Fruit fly (Drosophila melanogaster): Measurements from ENCODE around the gene Hipk.

Gene Hipk

dm6 chr3L:542863-543635, at the start of gene Hipk, which contains the start of gene Cypl:
Hipk (plus strand) TSS chr3L:543060.
Cypl (minus strand) TSS chr3L:542931.
- TF ChIP-seq insv (optimal IDR thresholded peaks at IDR 0.05) (no peak), ttk (optimal IDR thresholded peaks at IDR 0.05) (no peak), Sin3A (optimal IDR thresholded peaks at IDR 0.05) (no peak), psq (optimal IDR thresholded peaks at IDR 0.05) (no peak), h (optimal IDR thresholded peaks at IDR 0.05) (no peak), Myc (optimal IDR thresholded peaks at IDR 0.05) (no peak)

- TF ChIP-seq h (optimal IDR thresholded peaks at IDR 0.05) = no peak
- no peak for TF ChIP-seq Myc (optimal IDR thresholded peaks at IDR 0.05)
- TF ChIP-seq psq (optimal IDR thresholded peaks at IDR 0.05) = no peak
- TF ChIP-seq ttk (optimal IDR thresholded peaks at IDR 0.05) = no peak
- TF ChIP-seq insv (optimal IDR thresholded peaks at IDR 0.05) = no peak
- no peak for TF ChIP-seq Sin3A (optimal IDR thresholded peaks at IDR 0.05)
Observed at dm6 chr3L:500351-501015, 42.4 kb upstream of the Hipk start, which contains the start of the genes CG34267 and CG34268. CG34267 (minus strand) TSS chr3L:500451. CG34268 (plus strand) TSS chr3L:500965.

dm6 chr3L:505782-506408, 37.0 kb upstream of the Hipk start:
- TF ChIP-seq psq (optimal IDR thresholded peaks at IDR 0.05) = no peak
- TF ChIP-seq insv (optimal IDR thresholded peaks at IDR 0.05) = no peak
- no peak for TF ChIP-seq ttk (optimal IDR thresholded peaks at IDR 0.05)
- no peak for TF ChIP-seq Sin3A (optimal IDR thresholded peaks at IDR 0.05)
- TF ChIP-seq Myc (optimal IDR thresholded peaks at IDR 0.05) = no peak
- TF ChIP-seq h (optimal IDR thresholded peaks at IDR 0.05) = no peak

dm6 chr3L:507576-508322, 35.1 kb upstream of the Hipk start:
- TF ChIP-seq psq (optimal IDR thresholded peaks at IDR 0.05) = no peak
- no peak for TF ChIP-seq Sin3A (optimal IDR thresholded peaks at IDR 0.05)
- TF ChIP-seq h (optimal IDR thresholded peaks at IDR 0.05) = no peak
- no peak for TF ChIP-seq Myc (optimal IDR thresholded peaks at IDR 0.05)
- TF ChIP-seq insv (optimal IDR thresholded peaks at IDR 0.05) = no peak
- TF ChIP-seq ttk (optimal IDR thresholded peaks at IDR 0.05) = no peak

- TF ChIP-seq Myc (optimal IDR thresholded peaks at IDR 0.05) (no peak), insv (optimal IDR thresholded peaks at IDR 0.05) (no peak), ttk (optimal IDR thresholded peaks at IDR 0.05) (no peak), Sin3A (optimal IDR thresholded peaks at IDR 0.05) (no peak), psq (optimal IDR thresholded peaks at IDR 0.05) (no peak), h (optimal IDR thresholded peaks at IDR 0.05) (no peak)
Observed at dm6 chr3L:510823-511227, 32.0 kb upstream of the Hipk start.

dm6 chr3L:511755-512209, 31.1 kb upstream of the Hipk start:
- TF ChIP-seq Myc (optimal IDR thresholded peaks at IDR 0.05) (no peak), psq (optimal IDR thresholded peaks at IDR 0.05) (no peak), h (optimal IDR thresholded peaks at IDR 0.05) (no peak)

- TF ChIP-seq h (optimal IDR thresholded peaks at IDR 0.05) (no peak), psq (optimal IDR thresholded peaks at IDR 0.05) (no peak)
Observed at dm6 chr3L:513656-514055, 29.2 kb upstream of the Hipk start.

dm6 chr3L:515614-516013, 27.2 kb upstream of the Hipk start:
- TF ChIP-seq Sin3A (optimal IDR thresholded peaks at IDR 0.05) (no peak), Myc (optimal IDR thresholded peaks at IDR 0.05) (no peak), h (optimal IDR thresholded peaks at IDR 0.05) (no peak), psq (optimal IDR thresholded peaks at IDR 0.05) (no peak)

dm6 chr3L:516544-516943, 26.3 kb upstream of the Hipk start:
- no peak for TF ChIP-seq h (optimal IDR thresholded peaks at IDR 0.05)
- no peak for TF ChIP-seq Myc (optimal IDR thresholded peaks at IDR 0.05)
- no peak for TF ChIP-seq ttk (optimal IDR thresholded peaks at IDR 0.05)
- no peak for TF ChIP-seq insv (optimal IDR thresholded peaks at IDR 0.05)
- TF ChIP-seq Sin3A (optimal IDR thresholded peaks at IDR 0.05) = no peak
- TF ChIP-seq psq (optimal IDR thresholded peaks at IDR 0.05) = no peak

dm6 chr3L:516948-517599, 25.8 kb upstream of the Hipk start:
- TF ChIP-seq h (optimal IDR thresholded peaks at IDR 0.05) = no peak
- TF ChIP-seq Sin3A (optimal IDR thresholded peaks at IDR 0.05) = no peak
- TF ChIP-seq insv (optimal IDR thresholded peaks at IDR 0.05) = no peak
- TF ChIP-seq psq (optimal IDR thresholded peaks at IDR 0.05) = no peak
- no peak for TF ChIP-seq Myc (optimal IDR thresholded peaks at IDR 0.05)
- TF ChIP-seq ttk (optimal IDR thresholded peaks at IDR 0.05) = no peak

- TF ChIP-seq psq (optimal IDR thresholded peaks at IDR 0.05) (no peak), ttk (optimal IDR thresholded peaks at IDR 0.05) (no peak), Myc (optimal IDR thresholded peaks at IDR 0.05) (no peak), Sin3A (optimal IDR thresholded peaks at IDR 0.05) (no peak), h (optimal IDR thresholded peaks at IDR 0.05) (no peak), insv (optimal IDR thresholded peaks at IDR 0.05) (no peak)
Observed at dm6 chr3L:520465-521216, 22.2 kb upstream of the Hipk start.

All from Kc167 (cell line).